Fruit fly (Drosophila melanogaster) S2 (cell line): Measurements from ENCODE around the gene CG13992.

Source experiments
- CG8478 ChIP-seq: fragments of >200 bp; optimal IDR thresholded peaks from 2 replicates; lab custom pipeline; 2018
- CTCF ChIP-seq, 2 experiments: fragments of >200 bp; optimal IDR thresholded peaks; 2 replicates each; lab custom pipeline; 2018

dm6 chr2L:6012303-6013070 lies 44.9 kb upstream of the CG13992 start, which contains the start of gene CG9098:
- TF ChIP-seq CTCF (optimal IDR thresholded peaks at IDR 0.05; lab: Kevin White, UChicago), result no peak
- no peak for TF ChIP-seq CG8478
